Worm (Caenorhabditis elegans) whole organism, midembryonic: ENCODE results near the gene W04E12.9.

Source experiments
- T22C8.4 ChIP-seq: fragments of 200-800 bp; sonication (Bioruptor generic); IDR thresholded peaks from 2 replicates; pipeline ENCODE4 v1.3.6; 2022; ENCODE audit warnings: missing genetic modification characterization, missing compliant biosample characterization
- flt-1 ChIP-seq: fragments of 200-800 bp; sonication (Bioruptor generic); IDR thresholded peaks from 2 replicates; pipeline ENCODE4 v1.3.6; 2022; ENCODE audit warnings: missing genetic modification characterization, missing compliant biosample characterization
- klf-2 ChIP-seq: fragments of 200-800 bp; sonication (Bioruptor generic); conservative IDR thresholded peaks from 2 replicates; pipeline ENCODE4 v1.3.6; 2022; ENCODE audit warnings: missing genetic modification reagents, missing genetic modification characterization, missing compliant biosample characterization
- med-1 ChIP-seq: sonication (generic microtip); optimal IDR thresholded peaks from 2 replicates; lab custom pipeline; 2017; ENCODE audit warnings: missing genetic modification characterization, mild to moderate bottlenecking, missing compliant biosample characterization, antibody characterized with exemption, missing genetic modification reagents; ENCODE audit not compliant: insufficient read depth
- tab-1 ChIP-seq: fragments of 200-800 bp; sonication (Bioruptor generic); IDR thresholded peaks from 2 replicates; pipeline ENCODE4 v1.3.6; 2022; ENCODE audit warnings: missing genetic modification characterization, missing compliant biosample characterization
- ztf-23 ChIP-seq: fragments of 200-800 bp; sonication (Bioruptor generic); IDR thresholded peaks from 2 replicates; pipeline ENCODE4 v1.3.6; 2022; ENCODE audit warnings: missing genetic modification reagents, missing genetic modification characterization, missing compliant biosample characterization
- ztf-29 ChIP-seq: fragments of 200-800 bp; sonication (Bioruptor generic); IDR thresholded peaks from 2 replicates; pipeline ENCODE4 v1.3.6; 2022; ENCODE audit warnings: missing genetic modification reagents, missing genetic modification characterization, missing compliant biosample characterization

- TF ChIP-seq tab-1 (GFP tag; lab: Robert Waterston, UW) (no peak), ztf-23 (GFP tag; lab: Robert Waterston, UW) (no peak), T22C8.4 (no peak), flt-1 (GFP tag; lab: Robert Waterston, UW) (no peak), ztf-29 (GFP tag; lab: Robert Waterston, UW) (no peak), med-1 (GFP tag; lab: Kevin White, UChicago) (no peak), klf-2 (GFP tag; lab: Robert Waterston, UW) (no peak)
Measured at ce11 chrV:19771660-19772059, 15.3 kb downstream of the W04E12.9 start, which contains the start of gene M162.15.
